Worm (Caenorhabditis elegans): ENCODE data around the gene Y47D3A.21.

ce11 chrIII:11289876-11290275 lies 11.2 kb upstream of the Y47D3A.21 start:
- no peak for TF ChIP-seq elt-1 (tag; optimal IDR thresholded peaks at IDR 0.05; ENCODE audit: borderline replicate concordance, insufficient read depth)
- no peak for TF ChIP-seq pha-4 (tag; optimal IDR thresholded peaks at IDR 0.05)
- no peak for TF ChIP-seq mep-1 (tag; optimal IDR thresholded peaks at IDR 0.05)
- TF ChIP-seq lsy-2 (tag; optimal IDR thresholded peaks at IDR 0.05): no peak
- TF ChIP-seq ces-1 (GFP tag; optimal IDR thresholded peaks at IDR 0.05): no peak
- TF ChIP-seq elt-3 (tag; optimal IDR thresholded peaks at IDR 0.05): no peak
- no peak for TF ChIP-seq snpc-4 (tag; optimal IDR thresholded peaks at IDR 0.05)
- no peak for TF ChIP-seq nhr-76 (tag; optimal IDR thresholded peaks at IDR 0.05)
- no peak for TF ChIP-seq lin-13 (tag; optimal IDR thresholded peaks at IDR 0.05)
- no peak for TF ChIP-seq tbx-8 (GFP tag; optimal IDR thresholded peaks at IDR 0.05)
- no peak for TF ChIP-seq ceh-39 (tag; optimal IDR thresholded peaks at IDR 0.05)
- no peak for TF ChIP-seq unc-62 (GFP tag; optimal IDR thresholded peaks at IDR 0.05)
- TF ChIP-seq sem-2 (GFP tag; optimal IDR thresholded peaks at IDR 0.05): no peak
